Fruit fly (Drosophila melanogaster) whole organism, wandering third instar larva: ENCODE measurements around the gene CG32112.

ENCODE experiments used
- Myc ChIP-seq: fragments of >200 bp; optimal IDR thresholded peaks from 2 replicates; lab custom pipeline; 2017
- Rel ChIP-seq, 2 experiments: fragments of 200-800 bp; sonication (Bioruptor generic) in 1 of 2; optimal IDR thresholded peaks; 2 replicates in 1 of 2; 3 replicates in 1 of 2; lab custom pipeline; 2016 to 2019; ENCODE audit warnings: mild to moderate bottlenecking in 2 of 2, missing biosample characterization in 2 of 2, missing genetic modification characterization in 2 of 2, moderate library complexity in 1 of 2
- rgr ChIP-seq: fragments of 200-800 bp; sonication (Bioruptor generic); optimal IDR thresholded peaks from 3 replicates; lab custom pipeline; 2016; ENCODE audit warnings: missing biosample characterization, mild to moderate bottlenecking, missing genetic modification characterization

- TF ChIP-seq Myc (lab: Kevin White, UChicago) (no peak), Rel (GFP tag; optimal IDR thresholded peaks at IDR 0.05; lab: Kevin White, UChicago) (no peak), Rel (tag; optimal IDR thresholded peaks at IDR 0.05; lab: Kevin White, UChicago) (no peak), rgr (GFP tag; lab: Kevin White, UChicago) (no peak)
These were observed 49.0 kb upstream of the CG32112 start for dm6 chr3L:12692561-12692880.
